Worm (Caenorhabditis elegans): ENCODE measurements around the gene nol-56.
A peak's percentile ranks its signal among the peaks of the same experiment; 100 is the strongest.
"Not testable (repeated sequence)": the region's sequence is repeated elsewhere in the genome, so short reads cannot be mapped to it uniquely, and the experiment has no call there.

DNA sequence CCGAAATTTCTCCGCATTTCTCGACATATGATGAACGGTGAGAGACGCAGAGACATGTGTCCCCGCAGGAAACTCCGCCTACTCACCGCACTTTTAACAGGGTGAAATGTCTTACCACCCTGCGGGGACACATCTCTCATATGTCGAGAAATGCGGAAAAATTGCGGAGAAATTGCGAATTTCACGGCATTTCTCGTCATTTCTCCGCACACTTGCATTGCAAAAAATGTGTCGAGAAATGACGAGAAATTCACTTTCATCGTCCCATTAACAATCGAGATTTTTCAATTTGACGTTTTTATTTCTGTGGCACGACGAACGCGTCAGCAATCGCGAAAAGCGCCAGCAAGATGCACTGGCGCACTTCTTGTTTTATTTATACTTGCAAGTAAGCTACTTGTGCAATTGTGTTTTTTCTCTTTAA lies 10.9 kb downstream of the nol-56 start, which contains the start of gene K07C5.13:
- TF ChIP-seq dpl-1 (GFP tag; optimal IDR thresholded peaks at IDR 0.05) (peak; percentile 44 to 72 (median 72)), elt-3 (tag; optimal IDR thresholded peaks at IDR 0.05) (peak in 1 of 6 experiments; percentile 29), unc-86 (tag; optimal IDR thresholded peaks at IDR 0.05) (peak; percentile 72), lin-39 (tag; optimal IDR thresholded peaks at IDR 0.05) (peak; percentile 52), efl-3 (GFP tag; optimal IDR thresholded peaks at IDR 0.05) (peak; percentile 55), aly-2 (tag; optimal IDR thresholded peaks at IDR 0.05) (peak; percentile 31), irx-1 (tag; optimal IDR thresholded peaks at IDR 0.05) (peak; percentile 79)
- TF ChIP-seq pqm-1 (tag; optimal IDR thresholded peaks at IDR 0.05); ces-1 (GFP tag; optimal IDR thresholded peaks at IDR 0.05); zag-1 (tag; optimal IDR thresholded peaks at IDR 0.05); ceh-63 (GFP tag; optimal IDR thresholded peaks at IDR 0.05); skn-1 (tag; optimal IDR thresholded peaks at IDR 0.05): not testable (repeated sequence)
